Fruit fly (Drosophila melanogaster): ENCODE results near the gene CG13310.

- no peak for TF ChIP-seq cas (GFP tag; IDR thresholded peaks at IDR 0.05)
- no peak for TF ChIP-seq Ptx1 (GFP tag; IDR thresholded peaks at IDR 0.05)
- no peak for TF ChIP-seq insv (GFP tag; optimal IDR thresholded peaks at IDR 0.05)
- TF ChIP-seq ems (GFP tag; optimal IDR thresholded peaks at IDR 0.05) = no peak
- no peak for TF ChIP-seq lmd (GFP tag; IDR thresholded peaks at IDR 0.05)
- no peak for TF ChIP-seq Xbp1 (GFP tag; optimal IDR thresholded peaks at IDR 0.05)
- TF ChIP-seq usp (GFP tag; optimal IDR thresholded peaks at IDR 0.05) = no peak
- TF ChIP-seq Meics (GFP tag; optimal IDR thresholded peaks at IDR 0.05) = no peak
- no peak for TF ChIP-seq pzg (GFP tag; optimal IDR thresholded peaks at IDR 0.05)
- TF ChIP-seq psq (GFP tag; optimal IDR thresholded peaks at IDR 0.05) = no peak
- no peak for TF ChIP-seq sr (GFP tag; IDR thresholded peaks at IDR 0.05)
- no peak for TF ChIP-seq oc (tag; optimal IDR thresholded peaks at IDR 0.05)
- no peak for TF ChIP-seq sug (tag; optimal IDR thresholded peaks at IDR 0.05)
- TF ChIP-seq ci (GFP tag; IDR thresholded peaks at IDR 0.05) = no peak
These were observed 36.5 kb downstream of the CG13310 start for dm6 chr3L:8763794-8764193.

All from whole organism, embryonic.